Worm (Caenorhabditis elegans): ENCODE results near the gene faxc-1.

DNA sequence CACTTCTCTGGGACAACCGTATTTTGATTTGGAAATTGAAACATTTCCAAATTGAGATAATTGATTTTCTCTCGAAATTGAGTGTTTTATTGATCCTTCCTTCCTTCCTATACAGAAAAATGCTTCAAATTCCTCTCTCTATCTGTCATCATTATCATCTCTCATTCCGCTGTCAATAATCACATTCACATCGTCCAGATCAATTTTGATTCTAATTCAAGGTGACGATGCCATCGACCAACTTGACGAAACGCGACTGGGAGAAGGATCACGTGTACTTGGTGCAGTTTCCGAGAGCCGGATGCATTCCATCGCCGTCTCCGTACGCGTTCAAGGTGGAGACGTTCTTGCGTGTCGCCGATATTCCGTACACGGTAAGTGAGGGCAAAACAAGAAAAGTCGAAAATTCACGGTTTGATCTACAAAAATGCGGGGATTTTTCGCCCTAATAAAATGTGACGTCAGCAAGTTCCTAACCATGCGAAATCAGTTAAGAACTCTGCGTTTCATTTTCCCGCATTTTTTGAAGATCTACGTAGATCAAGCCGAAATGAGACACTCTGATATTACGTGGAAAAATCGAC lies at the start of gene faxc-1:
- TF ChIP-seq dao-5 (tag; optimal IDR thresholded peaks at IDR 0.05) (no peak), him-1 (tag; optimal IDR thresholded peaks at IDR 0.05) (no peak), W03F9.2 (tag; optimal IDR thresholded peaks at IDR 0.05) (no peak)
